Worm (Caenorhabditis elegans) whole organism, L4 larva: Measurements from ENCODE around the gene nas-14.

Experiments used
- ceh-32 ChIP-seq: sonication (generic microtip); optimal IDR thresholded peaks from 2 replicates; lab custom pipeline; 2016; ENCODE audit warnings: mild to moderate bottlenecking, missing genetic modification characterization, missing compliant biosample characterization; ENCODE audit not compliant: poor library complexity
- dmd-9 ChIP-seq: fragments of 200-800 bp; sonication (Bioruptor generic); IDR thresholded peaks from 2 replicates; pipeline ENCODE4 v1.3.6; 2022; ENCODE audit warnings: missing genetic modification reagents, missing genetic modification characterization, missing compliant biosample characterization

- TF ChIP-seq ceh-32 (tag; lab: Kevin White, UChicago): no peak
- TF ChIP-seq dmd-9 (GFP tag; lab: Robert Waterston, UW): no peak
These were observed 15.7 kb upstream of the nas-14 start, which contains the start of the genes crld-1 and msh-5 for ce11 chrIV:13154391-13155283.
